Worm (Caenorhabditis elegans) whole organism, young adult: ENCODE data around the gene T25C12.3.

ENCODE experiments used
- F22D6.2 ChIP-seq: sonication (generic microtip); optimal IDR thresholded peaks from 2 replicates; lab custom pipeline; 2016; ENCODE audit warnings: mild to moderate bottlenecking, missing genetic modification characterization, missing compliant biosample characterization
- F55B11.4 ChIP-seq: sonication (generic microtip); optimal IDR thresholded peaks from 2 replicates; lab custom pipeline; 2016; ENCODE audit warnings: missing compliant biosample characterization, missing genetic modification characterization, borderline replicate concordance; ENCODE audit not compliant: insufficient read depth
- K11D2.4 ChIP-seq: fragments of 200-800 bp; sonication (Bioruptor generic); IDR thresholded peaks from 2 replicates; pipeline ENCODE4 v1.3.6; 2022; ENCODE audit warnings: missing genetic modification reagents, missing genetic modification characterization, missing compliant biosample characterization
- T07F8.4 ChIP-seq: sonication (generic microtip); optimal IDR thresholded peaks from 2 replicates; lab custom pipeline; 2016; ENCODE audit warnings: mild to moderate bottlenecking, missing genetic modification characterization, moderate library complexity, missing compliant biosample characterization
- ZK185.1 ChIP-seq: sonication (generic microtip); optimal IDR thresholded peaks from 2 replicates; lab custom pipeline; 2016; ENCODE audit warnings: mild to moderate bottlenecking, missing genetic modification characterization, missing compliant biosample characterization; ENCODE audit not compliant: poor library complexity, severe bottlenecking
- atf-7 ChIP-seq: sonication (generic microtip); optimal IDR thresholded peaks from 2 replicates; lab custom pipeline; 2017; ENCODE audit warnings: mild to moderate bottlenecking, missing genetic modification characterization, missing compliant biosample characterization
- attf-5 ChIP-seq: fragments of 200-800 bp; sonication (Bioruptor generic); optimal IDR thresholded peaks from 2 replicates; lab custom pipeline; 2018; ENCODE audit warnings: mild to moderate bottlenecking, missing genetic modification characterization, missing compliant biosample characterization
- attf-6 ChIP-seq: fragments of 200-800 bp; sonication (Bioruptor generic); IDR thresholded peaks from 2 replicates; pipeline ENCODE4 v1.3.6; 2022; ENCODE audit warnings: missing genetic modification reagents, missing genetic modification characterization, missing compliant biosample characterization
- bed-2 ChIP-seq: fragments of 200-800 bp; sonication (Bioruptor generic); IDR thresholded peaks from 2 replicates; pipeline ENCODE4 v1.3.6; 2022; ENCODE audit warnings: missing genetic modification reagents, missing genetic modification characterization, missing compliant biosample characterization
- cebp-1 ChIP-seq, 2 experiments: fragments of 200-800 bp in 1 of 2; sonication (Bioruptor generic) in 1 of 2; sonication (generic microtip) in 1 of 2; IDR thresholded peaks in 1 of 2; optimal IDR thresholded peaks in 1 of 2; 2 replicates each; pipeline versions ENCODE4 v1.3.6 to Lab custom; 2017 to 2022; ENCODE audit warnings: missing compliant biosample characterization in 2 of 2, missing genetic modification characterization in 2 of 2, mild to moderate bottlenecking in 1 of 2, missing genetic modification reagents in 1 of 2, moderate library complexity in 1 of 2
- ceh-100 ChIP-seq: fragments of 200-800 bp; sonication (Bioruptor generic); IDR thresholded peaks from 2 replicates; pipeline ENCODE4 v1.3.6; 2022; ENCODE audit warnings: missing genetic modification reagents, missing genetic modification characterization, missing compliant biosample characterization
- chd-7 ChIP-seq: sonication (generic microtip); optimal IDR thresholded peaks from 2 replicates; lab custom pipeline; 2016; ENCODE audit warnings: mild to moderate bottlenecking, missing genetic modification characterization, moderate library complexity, missing compliant biosample characterization
- dox-1 ChIP-seq: fragments of 200-800 bp; sonication (Bioruptor generic); IDR thresholded peaks from 2 replicates; pipeline ENCODE4 v1.3.6; 2022; ENCODE audit warnings: missing genetic modification reagents, missing genetic modification characterization, missing compliant biosample characterization
- dpff-1 ChIP-seq: sonication (generic microtip); optimal IDR thresholded peaks from 2 replicates; lab custom pipeline; 2017; ENCODE audit warnings: mild to moderate bottlenecking, missing genetic modification characterization, missing compliant biosample characterization
- efl-1 ChIP-seq: fragments of 150-350 bp; optimal IDR thresholded peaks from 2 replicates; lab custom pipeline; 2014; ENCODE audit warnings: missing biosample characterization, missing genetic modification reagents, missing genetic modification characterization
- egl-44 ChIP-seq: fragments of 200-800 bp; sonication (Bioruptor generic); IDR thresholded peaks from 2 replicates; pipeline ENCODE4 v1.3.6; 2022; ENCODE audit warnings: missing genetic modification reagents, missing genetic modification characterization, missing compliant biosample characterization
- ekl-4 ChIP-seq: fragments of 200-800 bp; sonication (Bioruptor generic); IDR thresholded peaks from 2 replicates; pipeline ENCODE4 v1.3.6; 2022; ENCODE audit warnings: missing genetic modification reagents, missing genetic modification characterization, missing compliant biosample characterization
- ets-4 ChIP-seq: fragments of 200-800 bp; sonication (Bioruptor generic); optimal IDR thresholded peaks from 2 replicates; lab custom pipeline; 2018; ENCODE audit warnings: mild to moderate bottlenecking, missing genetic modification characterization, missing compliant biosample characterization
- gei-17 ChIP-seq: fragments of 200-800 bp; sonication (Bioruptor generic); optimal IDR thresholded peaks from 2 replicates; lab custom pipeline; 2018; ENCODE audit warnings: mild to moderate bottlenecking, missing genetic modification characterization, missing compliant biosample characterization
- hmg-20 ChIP-seq: fragments of 200-800 bp; sonication (Bioruptor generic); IDR thresholded peaks from 2 replicates; pipeline ENCODE4 v1.3.6; 2022; ENCODE audit warnings: missing genetic modification reagents, missing genetic modification characterization, missing compliant biosample characterization
- hsf-1 ChIP-seq: fragments of 200-800 bp; sonication (Bioruptor generic); IDR thresholded peaks from 2 replicates; pipeline ENCODE4 v1.3.6; 2022; ENCODE audit warnings: missing genetic modification reagents, missing genetic modification characterization, missing compliant biosample characterization
- lag-1 ChIP-seq: fragments of 200-800 bp; sonication (Bioruptor generic); IDR thresholded peaks from 2 replicates; pipeline ENCODE4 v1.3.6; 2022; ENCODE audit warnings: missing genetic modification reagents, missing genetic modification characterization, missing compliant biosample characterization
- let-607 ChIP-seq, 2 experiments: fragments of 200-800 bp in 1 of 2; sonication (Bioruptor generic) in 1 of 2; sonication (generic microtip) in 1 of 2; optimal IDR thresholded peaks; 2 replicates each; lab custom pipeline; 2016 to 2018; ENCODE audit warnings: mild to moderate bottlenecking in 2 of 2, missing compliant biosample characterization in 2 of 2, missing genetic modification characterization in 2 of 2, moderate library complexity in 2 of 2, missing genotype in 1 of 2
- lin-35 ChIP-seq, 3 experiments: fragments of 150-350 bp in 2 of 3; sonication (generic microtip) in 1 of 3; optimal IDR thresholded peaks; 2 replicates each; lab custom pipeline; 2014 to 2018; ENCODE audit warnings: missing biosample characterization in 3 of 3, missing genetic modification characterization in 3 of 3, missing genetic modification reagents in 3 of 3
- lsy-27 ChIP-seq: sonication (generic microtip); optimal IDR thresholded peaks from 2 replicates; lab custom pipeline; 2017; ENCODE audit warnings: missing genetic modification characterization, mild to moderate bottlenecking, missing compliant biosample characterization, antibody characterized with exemption, missing genotype, borderline replicate concordance; ENCODE audit not compliant: insufficient read depth
- madf-10 ChIP-seq: sonication (generic microtip); optimal IDR thresholded peaks from 2 replicates; lab custom pipeline; 2016; ENCODE audit warnings: mild to moderate bottlenecking, missing genetic modification characterization, missing compliant biosample characterization
- madf-3 ChIP-seq: fragments of 200-800 bp; sonication (Bioruptor generic); IDR thresholded peaks from 2 replicates; pipeline ENCODE4 v1.3.6; 2022; ENCODE audit warnings: missing genetic modification reagents, missing genetic modification characterization, missing compliant biosample characterization
- madf-6 ChIP-seq: fragments of 200-800 bp; sonication (Bioruptor generic); IDR thresholded peaks from 2 replicates; pipeline ENCODE4 v1.3.6; 2022; ENCODE audit warnings: missing genetic modification reagents, missing genetic modification characterization, missing compliant biosample characterization
- mes-4 ChIP-seq: sonication (generic microtip); optimal IDR thresholded peaks from 2 replicates; lab custom pipeline; 2016; ENCODE audit warnings: missing genotype, missing genetic modification characterization, missing compliant biosample characterization
- nfya-1 ChIP-seq: sonication (generic microtip); optimal IDR thresholded peaks from 2 replicates; lab custom pipeline; 2017; ENCODE audit warnings: antibody characterized with exemption, missing compliant biosample characterization, missing genetic modification characterization, borderline replicate concordance; ENCODE audit not compliant: insufficient read depth
- nhr-179 ChIP-seq: sonication (generic microtip); optimal IDR thresholded peaks from 2 replicates; lab custom pipeline; 2016; ENCODE audit warnings: mild to moderate bottlenecking, missing genetic modification characterization, missing compliant biosample characterization
- nhr-80 ChIP-seq: sonication (generic microtip); optimal IDR thresholded peaks from 2 replicates; lab custom pipeline; 2016; ENCODE audit warnings: missing genetic modification characterization, missing compliant biosample characterization
- rcor-1 ChIP-seq: fragments of 200-800 bp; sonication (Bioruptor generic); IDR thresholded peaks from 2 replicates; pipeline ENCODE4 v1.3.6; 2022; ENCODE audit warnings: missing genetic modification reagents, missing genetic modification characterization, missing compliant biosample characterization
- rec-8 ChIP-seq, 2 experiments: sonication (generic microtip); optimal IDR thresholded peaks; 2 replicates each; lab custom pipeline; 2016; ENCODE audit warnings: mild to moderate bottlenecking in 2 of 2, missing genetic modification characterization in 2 of 2, missing genetic modification reagents in 2 of 2, missing genotype in 2 of 2, missing biosample characterization in 1 of 2, missing compliant biosample characterization in 1 of 2, moderate library complexity in 1 of 2
- repo-1 ChIP-seq: sonication (generic microtip); optimal IDR thresholded peaks from 2 replicates; lab custom pipeline; 2017; ENCODE audit warnings: mild to moderate bottlenecking, missing genetic modification characterization, missing compliant biosample characterization
- rpc-1 ChIP-seq, 2 experiments: fragments of 150-350 bp in 1 of 2; sonication (generic microtip) in 1 of 2; optimal IDR thresholded peaks; 2 replicates each; lab custom pipeline; 2014 to 2018; ENCODE audit warnings: missing biosample characterization in 1 of 2, missing genetic modification characterization in 1 of 2, missing genetic modification reagents in 1 of 2, missing genotype in 1 of 2
- snpc-1.1 ChIP-seq: sonication (generic microtip); optimal IDR thresholded peaks from 2 replicates; lab custom pipeline; 2017; ENCODE audit warnings: missing genetic modification characterization, mild to moderate bottlenecking, missing compliant biosample characterization, antibody characterized with exemption, moderate library complexity, missing genotype, missing genetic modification reagents; ENCODE audit not compliant: insufficient read depth
- snpc-1.3 ChIP-seq: sonication (generic microtip); optimal IDR thresholded peaks from 2 replicates; lab custom pipeline; 2017; ENCODE audit warnings: missing genetic modification characterization, mild to moderate bottlenecking, missing compliant biosample characterization, antibody characterized with exemption, moderate library complexity, missing genotype, missing genetic modification reagents; ENCODE audit not compliant: insufficient read depth
- snpc-4 ChIP-seq, 5 experiments: fragments of 150-350 bp in 1 of 5; sonication (generic microtip) in 4 of 5; optimal IDR thresholded peaks; 2 replicates each; lab custom pipeline; 2014 to 2018; ENCODE audit warnings: missing genetic modification characterization in 5 of 5, missing biosample characterization in 3 of 5, antibody characterized with exemption in 2 of 5, mild to moderate bottlenecking in 2 of 5, missing compliant biosample characterization in 2 of 5, missing genotype in 2 of 5, moderate library complexity in 2 of 5, missing genetic modification reagents in 1 of 5
- tlf-1 ChIP-seq: fragments of 200-800 bp; sonication (Bioruptor generic); optimal IDR thresholded peaks from 2 replicates; lab custom pipeline; 2018; ENCODE audit warnings: mild to moderate bottlenecking, missing genetic modification characterization, missing compliant biosample characterization
- unc-130 ChIP-seq: sonication (generic microtip); optimal IDR thresholded peaks from 2 replicates; lab custom pipeline; 2016; ENCODE audit warnings: missing genetic modification reagents, missing genetic modification characterization, missing compliant biosample characterization
- ztf-25 ChIP-seq: fragments of 200-800 bp; sonication (Bioruptor generic); IDR thresholded peaks from 2 replicates; pipeline ENCODE4 v1.3.6; 2022; ENCODE audit warnings: missing genetic modification reagents, missing genetic modification characterization, missing compliant biosample characterization

T25C12.3 gene

ce11 chrX:11522058-11522757 lies 22.4 kb upstream of the T25C12.3 start, which contains the start of gene sdc-2 (continued):
- no peak for TF ChIP-seq egl-44 (GFP tag; lab: Robert Waterston, UW)

ce11 chrX:11519016-11519509 lies 19.3 kb upstream of the T25C12.3 start, which contains the start of gene hpo-34:
hpo-34 (minus strand) TSS chrX:11519066.
- TF ChIP-seq unc-130 (GFP tag; lab: Kevin White, UChicago) (no peak), ztf-25 (GFP tag; lab: Robert Waterston, UW) (no peak), gei-17 (GFP tag; lab: Kevin White, UChicago) (no peak), madf-6 (GFP tag; lab: Robert Waterston, UW) (no peak), tlf-1 (no peak), let-607 (tag; optimal IDR thresholded peaks at IDR 0.05; lab: Kevin White, UChicago) (peak; percentile 62 to 80), ekl-4 (GFP tag; lab: Robert Waterston, UW) (no peak), chd-7 (tag; lab: Kevin White, UChicago) (no peak), efl-1 (GFP tag; lab: Kevin White, UChicago) (no peak), atf-7 (tag; lab: Kevin White, UChicago) (peak; percentile 41), ets-4 (GFP tag; lab: Kevin White, UChicago) (peak; percentile 56), madf-3 (GFP tag; lab: Robert Waterston, UW) (no peak), K11D2.4 (GFP tag; lab: Robert Waterston, UW) (no peak), F55B11.4 (tag; lab: Kevin White, UChicago) (no peak), nhr-179 (tag; lab: Kevin White, UChicago) (no peak), madf-10 (tag; lab: Kevin White, UChicago) (no peak), lsy-27 (tag; lab: Kevin White, UChicago) (no peak), rcor-1 (GFP tag; lab: Robert Waterston, UW) (no peak), snpc-1.3 (no peak), snpc-4 (GFP tag; optimal IDR thresholded peaks at IDR 0.05; lab: Kevin White, UChicago) (no peak), snpc-4 (tag; optimal IDR thresholded peaks at IDR 0.05; lab: Kevin White, UChicago) (peak in 1 of 4 experiments; percentile 25), ceh-100 (no peak), snpc-1.1 (no peak), dox-1 (GFP tag; lab: Robert Waterston, UW) (peak; percentile 60), cebp-1 (GFP tag; IDR thresholded peaks at IDR 0.05; lab: Robert Waterston, UW) (no peak; the same call in 1 of the 2 replicates), cebp-1 (tag; optimal IDR thresholded peaks at IDR 0.05; lab: Kevin White, UChicago) (peak; percentile 69), hmg-20 (no peak), nhr-80 (tag; lab: Kevin White, UChicago) (peak; percentile 98), rpc-1 (optimal IDR thresholded peaks at IDR 0.05; lab: Kevin White, UChicago) (no peak), rpc-1 (tag; optimal IDR thresholded peaks at IDR 0.05; lab: Kevin White, UChicago) (no peak)

ce11 chrX:11518415-11518814 lies 18.6 kb upstream of the T25C12.3 start:
- no peak for TF ChIP-seq F55B11.4 (tag; lab: Kevin White, UChicago)
- TF ChIP-seq attf-6 (GFP tag; lab: Robert Waterston, UW) = no peak
- TF ChIP-seq F22D6.2 (tag; lab: Kevin White, UChicago) = no peak
- TF ChIP-seq repo-1 (tag; lab: Kevin White, UChicago) = no peak
- TF ChIP-seq hsf-1 (GFP tag; lab: Robert Waterston, UW) = no peak
- no peak for TF ChIP-seq bed-2 (GFP tag; lab: Robert Waterston, UW)
- no peak for TF ChIP-seq rec-8 (tag; optimal IDR thresholded peaks at IDR 0.05; lab: Kevin White, UChicago)
- no peak for TF ChIP-seq dpff-1 (tag; lab: Kevin White, UChicago)
- no peak for TF ChIP-seq ZK185.1 (tag; lab: Kevin White, UChicago)
- no peak for TF ChIP-seq lag-1 (GFP tag; lab: Robert Waterston, UW)
- no peak for TF ChIP-seq attf-5 (GFP tag; lab: Kevin White, UChicago)
- no peak for TF ChIP-seq lin-35 (GFP tag; optimal IDR thresholded peaks at IDR 0.05; lab: Kevin White, UChicago)
- TF ChIP-seq mes-4 (tag; lab: Kevin White, UChicago) = no peak
- TF ChIP-seq lsy-27 (tag; lab: Kevin White, UChicago) = no peak
- no peak for TF ChIP-seq T07F8.4
- TF ChIP-seq nfya-1 (tag; lab: Kevin White, UChicago) = no peak
